2 fruit fly cellular contexts compared by ENCODE assay signal in the genomic region with DNA sequence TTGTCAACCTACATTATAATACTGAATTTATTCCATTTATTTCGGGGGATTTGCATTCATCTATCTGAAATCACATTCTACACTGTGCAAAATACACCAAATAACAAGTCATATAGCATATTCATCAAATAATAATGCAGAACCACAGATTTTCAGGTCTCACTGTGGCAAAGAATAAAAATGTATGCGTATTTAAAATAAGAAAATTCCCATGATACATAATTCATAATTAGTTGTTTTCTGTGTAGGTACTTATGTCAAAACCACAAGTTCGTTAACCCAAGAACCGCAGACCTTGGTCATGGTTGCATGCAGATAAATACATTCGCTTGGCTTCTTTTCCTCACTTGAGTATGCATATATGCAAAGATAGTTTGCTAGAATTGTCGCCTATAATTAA.
A peak's percentile ranks its signal among the peaks of the same experiment; 100 is the strongest.
TF ChIP-seq lines count a peak whose summit lies in the region.

No protein-coding gene starts in this region.

TF ChIP-seq in whole organism, embryonic, 481 proteins besides CTCF, POLR2A, EP300 and RAD21 (continued from another document):
- peak; percentile 53 for TF ChIP-seq Ets65A (GFP tag; lab: Kevin White, UChicago)

TF ChIP-seq in whole organism, prepupa, 60 proteins besides CTCF, POLR2A, EP300 and RAD21 (continued from another document):
- peak; percentile 52 for TF ChIP-seq CG3919 (GFP tag; optimal IDR thresholded peaks at IDR 0.05; lab: Kevin White, UChicago)
- no peak for TF ChIP-seq CG8632 (GFP tag; optimal IDR thresholded peaks at IDR 0.05; lab: Kevin White, UChicago)
- TF ChIP-seq lz (GFP tag; optimal IDR thresholded peaks at IDR 0.05; lab: Kevin White, UChicago): peak; percentile 1
- peak; percentile 30 for TF ChIP-seq Ets96B (tag; optimal IDR thresholded peaks at IDR 0.05; lab: Kevin White, UChicago)
- no peak for TF ChIP-seq dac (GFP tag; optimal IDR thresholded peaks at IDR 0.05; lab: Kevin White, UChicago)
- peak; percentile 32 for TF ChIP-seq CG10631 (GFP tag; optimal IDR thresholded peaks at IDR 0.05; lab: Kevin White, UChicago)
- TF ChIP-seq fd85E (GFP tag; optimal IDR thresholded peaks at IDR 0.05; lab: Kevin White, UChicago): no peak
- peak; percentile 68 for TF ChIP-seq svp (GFP tag; lab: Kevin White, UChicago)
- no peak for TF ChIP-seq Smox (GFP tag; optimal IDR thresholded peaks at IDR 0.05; lab: Kevin White, UChicago)
- TF ChIP-seq vri (GFP tag; optimal IDR thresholded peaks at IDR 0.05; lab: Kevin White, UChicago): peak; percentile 27
- TF ChIP-seq Hr4 (GFP tag; optimal IDR thresholded peaks at IDR 0.05; lab: Kevin White, UChicago): peak; percentile 36
- TF ChIP-seq CG8319 (GFP tag; optimal IDR thresholded peaks at IDR 0.05; lab: Kevin White, UChicago): no peak
- peak; percentile 5 for TF ChIP-seq Ets21C (GFP tag; optimal IDR thresholded peaks at IDR 0.05; lab: Kevin White, UChicago)
- peak; percentile 35 for TF ChIP-seq CG10669 (GFP tag; optimal IDR thresholded peaks at IDR 0.05; lab: Kevin White, UChicago)
- peak; percentile 18 for TF ChIP-seq CG31627 (GFP tag; optimal IDR thresholded peaks at IDR 0.05; lab: Kevin White, UChicago)
- TF ChIP-seq cyc (GFP tag; optimal IDR thresholded peaks at IDR 0.05; lab: Kevin White, UChicago): peak; percentile 16
- TF ChIP-seq CG15336 (GFP tag; IDR thresholded peaks at IDR 0.05; lab: Robert Waterston, UW): peak; percentile 22; the same call in 1 of the 2 replicates
- no peak for TF ChIP-seq CG9139 (GFP tag; optimal IDR thresholded peaks at IDR 0.05; lab: Kevin White, UChicago)
- no peak for TF ChIP-seq fkh (GFP tag; optimal IDR thresholded peaks at IDR 0.05; lab: Kevin White, UChicago)
- TF ChIP-seq Met (GFP tag; optimal IDR thresholded peaks at IDR 0.05; lab: Kevin White, UChicago): peak; percentile 31
- TF ChIP-seq salr (GFP tag; optimal IDR thresholded peaks at IDR 0.05; lab: Kevin White, UChicago): no peak
- TF ChIP-seq achi (GFP tag; optimal IDR thresholded peaks at IDR 0.05; lab: Kevin White, UChicago): peak; percentile 36
- TF ChIP-seq acj6 (GFP tag; optimal IDR thresholded peaks at IDR 0.05; lab: Kevin White, UChicago): peak; percentile 39
- peak; percentile 12 for TF ChIP-seq CG11902 (GFP tag; optimal IDR thresholded peaks at IDR 0.05; lab: Kevin White, UChicago)
- no peak for TF ChIP-seq CG34406 (GFP tag; optimal IDR thresholded peaks at IDR 0.05; lab: Kevin White, UChicago)
- peak; percentile 62 for TF ChIP-seq Eip78C (GFP tag; lab: Kevin White, UChicago)
- peak; percentile 27 for TF ChIP-seq Sox14 (GFP tag; optimal IDR thresholded peaks at IDR 0.05; lab: Kevin White, UChicago)
- no peak for TF ChIP-seq Lpt (GFP tag; optimal IDR thresholded peaks at IDR 0.05; lab: Kevin White, UChicago)
- TF ChIP-seq topi (GFP tag; optimal IDR thresholded peaks at IDR 0.05; lab: Kevin White, UChicago): peak; percentile 30
- no peak for TF ChIP-seq Gug (GFP tag; IDR thresholded peaks at IDR 0.05; lab: Robert Waterston, UW)
- no peak for TF ChIP-seq Blimp-1 (GFP tag; optimal IDR thresholded peaks at IDR 0.05; lab: Kevin White, UChicago)
- TF ChIP-seq CG6276 (GFP tag; optimal IDR thresholded peaks at IDR 0.05; lab: Kevin White, UChicago): no peak
- peak; percentile 33 for TF ChIP-seq CG6792 (GFP tag; optimal IDR thresholded peaks at IDR 0.05; lab: Kevin White, UChicago)
- TF ChIP-seq net (GFP tag; optimal IDR thresholded peaks at IDR 0.05; lab: Kevin White, UChicago): peak; percentile 5
- no peak for TF ChIP-seq Sox102F (GFP tag; optimal IDR thresholded peaks at IDR 0.05; lab: Kevin White, UChicago)
- peak; percentile 24 for TF ChIP-seq Eip75B (GFP tag; optimal IDR thresholded peaks at IDR 0.05; lab: Kevin White, UChicago)
- TF ChIP-seq fd59A (GFP tag; optimal IDR thresholded peaks at IDR 0.05; lab: Kevin White, UChicago): peak; percentile 3
- peak; percentile 4 for TF ChIP-seq spab (GFP tag; optimal IDR thresholded peaks at IDR 0.05; lab: Kevin White, UChicago)
